Fruit fly (Drosophila melanogaster): ENCODE data around the gene Obp73a.
"Not testable (repeated sequence)": the region's sequence is repeated elsewhere in the genome, so short reads cannot be mapped to it uniquely, and the experiment has no call there.

Obp73a gene

DNA sequence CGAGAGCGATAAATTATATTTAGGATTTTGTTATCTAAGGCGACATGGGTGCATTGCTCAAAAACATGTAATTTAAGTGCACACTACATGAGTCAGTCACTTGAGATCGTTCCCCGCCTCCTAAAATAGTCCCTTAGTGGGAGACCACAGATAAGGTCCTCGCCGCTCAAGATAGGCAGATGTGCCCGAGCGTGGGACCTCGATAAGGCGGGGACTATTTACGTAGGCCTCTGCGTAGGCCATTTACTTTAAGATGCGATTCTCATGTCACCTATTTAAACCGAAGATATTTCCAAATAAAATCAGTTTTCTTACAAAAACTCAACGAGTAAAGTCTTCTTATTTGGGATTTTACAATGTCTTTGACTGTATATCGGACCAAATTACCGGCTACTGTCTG lies 10.4 kb downstream of the Obp73a start, which contains the start of gene Ogdh:
Ogdh (plus strand) TSS at position 301 of the 400 bp plus-strand sequence.
- TF ChIP-seq psq, insv, h (optimal IDR thresholded peaks at IDR 0.05): not testable (repeated sequence)

DNA sequence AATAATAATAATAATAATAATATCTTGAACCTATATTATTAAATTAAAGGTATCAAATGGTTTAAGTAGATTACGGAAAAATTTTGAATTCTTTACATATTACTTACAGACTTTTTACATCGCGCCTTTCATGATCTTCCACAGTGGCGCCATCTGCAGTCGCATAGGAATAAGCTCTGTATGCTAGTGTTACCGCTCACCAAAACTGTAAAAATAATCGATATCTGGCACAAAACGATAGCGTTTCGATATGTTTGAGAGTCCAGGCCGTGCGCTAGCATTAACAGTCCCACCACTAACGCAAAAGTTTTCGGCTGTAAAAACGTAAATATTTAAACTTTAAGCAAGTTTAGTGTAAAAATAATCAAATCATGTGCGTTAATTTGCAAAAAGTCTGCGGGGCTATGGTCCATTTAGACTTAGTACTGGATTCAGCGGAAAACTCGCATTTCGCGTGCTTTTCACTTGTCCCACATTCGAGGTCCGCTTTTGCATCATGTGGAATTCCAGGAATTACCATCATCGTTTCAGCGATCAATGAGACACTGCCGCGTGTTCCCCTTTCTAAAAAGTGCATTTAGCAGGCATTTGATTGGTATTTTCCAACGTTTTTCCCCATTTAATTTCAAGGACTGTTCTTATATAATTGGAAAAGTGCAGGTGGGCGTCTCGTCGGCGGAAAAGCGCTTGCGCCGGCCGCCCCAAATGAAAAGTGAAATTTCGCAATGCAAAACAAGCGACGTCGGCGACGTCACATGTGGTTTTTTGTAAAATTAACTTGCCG lies 11.2 kb downstream of the Obp73a start:
- TF ChIP-seq ttk (optimal IDR thresholded peaks at IDR 0.05) (no peak), h (optimal IDR thresholded peaks at IDR 0.05) (no peak), insv (optimal IDR thresholded peaks at IDR 0.05) (no peak), Myc (optimal IDR thresholded peaks at IDR 0.05) (no peak), Sin3A (optimal IDR thresholded peaks at IDR 0.05) (no peak), psq (optimal IDR thresholded peaks at IDR 0.05) (no peak)

DNA sequence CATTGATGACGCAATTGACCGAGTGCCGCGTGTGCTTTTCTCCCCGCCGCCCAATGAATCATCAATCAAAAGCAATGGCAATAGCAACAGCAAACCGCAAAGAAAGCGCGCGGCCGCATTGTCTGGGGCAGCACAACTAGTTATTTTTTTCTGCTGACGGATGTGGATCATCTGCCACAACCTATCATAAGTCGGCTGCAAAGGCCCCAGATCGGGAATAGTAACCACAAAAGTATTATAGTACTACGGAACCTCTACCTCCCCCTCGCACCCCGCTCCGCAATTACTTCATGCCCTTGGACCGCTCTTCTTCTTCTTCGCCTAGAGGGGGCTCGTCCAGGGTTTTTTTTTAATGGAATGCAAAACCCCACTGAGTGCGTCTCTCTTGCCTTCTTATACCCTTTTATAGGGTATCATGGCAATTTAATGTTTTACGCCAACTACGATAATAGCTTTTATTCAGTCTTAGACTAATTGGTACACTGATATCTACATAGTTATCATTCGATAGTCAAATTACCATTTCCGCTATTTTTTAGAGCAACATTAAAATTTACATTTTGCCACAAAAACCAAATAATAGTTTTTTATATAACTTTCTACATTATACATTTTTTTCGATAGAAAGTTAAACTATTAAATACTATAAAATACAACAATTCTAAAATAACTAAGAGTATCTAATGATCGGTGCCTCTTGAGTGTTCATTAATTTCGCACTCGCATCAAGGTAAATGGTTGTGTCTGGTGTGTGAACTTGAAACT lies 12.0 kb downstream of the Obp73a start:
- TF ChIP-seq h (optimal IDR thresholded peaks at IDR 0.05) (no peak), Myc (optimal IDR thresholded peaks at IDR 0.05) (no peak), ttk (optimal IDR thresholded peaks at IDR 0.05) (no peak), insv (optimal IDR thresholded peaks at IDR 0.05) (no peak), Sin3A (optimal IDR thresholded peaks at IDR 0.05) (no peak), psq (optimal IDR thresholded peaks at IDR 0.05) (no peak)

DNA sequence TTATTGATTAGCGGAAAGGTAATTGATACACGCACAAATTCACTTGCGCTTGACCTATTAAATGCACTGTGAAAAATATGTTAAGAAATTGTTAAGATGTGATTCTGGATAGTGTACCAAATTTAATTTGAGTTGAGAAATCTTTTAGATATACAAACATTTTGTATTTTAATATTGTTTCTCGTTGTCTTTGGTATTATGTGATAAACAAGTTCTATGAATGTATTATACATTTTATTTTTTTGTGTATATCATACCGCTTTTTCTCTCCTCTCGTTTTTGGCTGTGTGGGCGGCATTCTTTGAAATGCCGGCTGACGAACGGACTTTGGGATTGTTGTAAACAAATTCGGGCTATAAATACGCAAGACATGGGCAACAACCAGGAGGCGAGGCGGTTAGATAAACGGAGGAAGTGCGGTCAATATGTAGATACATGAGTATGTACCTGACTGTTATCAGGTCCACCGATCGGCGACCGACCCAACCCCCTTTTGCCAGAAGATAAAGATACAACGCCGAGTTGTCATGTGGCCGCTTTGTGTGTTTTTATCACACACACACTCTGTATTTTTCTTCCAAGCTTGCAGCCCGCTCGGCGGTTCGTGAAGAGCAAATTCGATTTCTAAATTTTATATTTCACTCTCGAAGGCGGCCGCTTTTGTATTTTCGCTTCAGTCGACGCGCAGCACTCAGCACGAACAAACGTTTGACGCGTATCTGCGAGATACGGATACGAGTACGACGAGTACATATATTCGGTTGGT lies 12.8 kb downstream of the Obp73a start:
- TF ChIP-seq h (optimal IDR thresholded peaks at IDR 0.05) = no peak
- no peak for TF ChIP-seq Sin3A (optimal IDR thresholded peaks at IDR 0.05)
- TF ChIP-seq insv (optimal IDR thresholded peaks at IDR 0.05) = no peak
- TF ChIP-seq ttk (optimal IDR thresholded peaks at IDR 0.05) = no peak
- TF ChIP-seq Myc (optimal IDR thresholded peaks at IDR 0.05) = no peak
- no peak for TF ChIP-seq psq (optimal IDR thresholded peaks at IDR 0.05)

DNA sequence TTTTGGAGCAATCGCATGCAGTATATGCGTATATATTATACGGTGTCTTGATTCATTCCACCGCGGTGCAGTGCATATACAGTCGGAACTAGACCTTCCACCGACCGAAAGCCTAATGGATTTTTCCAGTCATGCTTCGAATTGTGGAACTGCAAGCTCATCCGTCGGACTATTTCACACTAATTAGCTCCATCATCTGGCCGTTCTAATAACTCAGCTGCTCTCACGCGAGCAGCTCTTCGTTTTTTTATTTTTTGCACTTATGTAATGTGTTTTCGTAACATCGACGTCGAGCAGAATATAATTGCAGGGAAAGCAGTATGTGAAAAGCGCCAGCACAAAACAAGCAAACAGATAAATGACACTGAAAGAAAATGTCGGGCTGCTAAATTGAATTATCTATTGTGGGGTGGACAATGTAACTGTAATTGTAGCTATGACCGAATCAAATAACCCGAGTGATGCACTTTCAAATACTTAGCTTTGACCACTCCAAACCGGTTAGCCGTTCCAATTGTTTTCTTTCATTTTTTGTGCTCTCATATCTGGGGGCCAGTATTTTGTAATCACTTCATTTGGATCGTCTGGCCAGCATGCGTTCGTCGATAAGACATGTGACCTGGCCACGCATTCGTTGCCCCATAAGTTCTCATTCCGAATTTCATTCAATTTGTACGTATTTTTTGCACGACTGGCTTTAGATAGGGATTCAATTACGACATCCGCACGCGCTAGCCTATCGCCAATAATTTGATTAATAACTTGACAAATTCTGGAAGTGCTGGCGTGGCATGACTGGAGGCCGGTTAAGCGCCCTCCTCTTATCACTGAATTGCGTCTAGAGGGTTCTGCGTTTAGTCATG lies 13.6 kb downstream of the Obp73a start, which contains the start of gene Cpr73D:
Cpr73D (minus strand) TSS at position 156 of the 863 bp plus-strand sequence.
- no peak for TF ChIP-seq Myc (optimal IDR thresholded peaks at IDR 0.05)
- TF ChIP-seq insv (optimal IDR thresholded peaks at IDR 0.05) = no peak
- TF ChIP-seq Sin3A (optimal IDR thresholded peaks at IDR 0.05) = no peak
- TF ChIP-seq h (optimal IDR thresholded peaks at IDR 0.05) = no peak
- no peak for TF ChIP-seq psq (optimal IDR thresholded peaks at IDR 0.05)
- no peak for TF ChIP-seq ttk (optimal IDR thresholded peaks at IDR 0.05)

DNA sequence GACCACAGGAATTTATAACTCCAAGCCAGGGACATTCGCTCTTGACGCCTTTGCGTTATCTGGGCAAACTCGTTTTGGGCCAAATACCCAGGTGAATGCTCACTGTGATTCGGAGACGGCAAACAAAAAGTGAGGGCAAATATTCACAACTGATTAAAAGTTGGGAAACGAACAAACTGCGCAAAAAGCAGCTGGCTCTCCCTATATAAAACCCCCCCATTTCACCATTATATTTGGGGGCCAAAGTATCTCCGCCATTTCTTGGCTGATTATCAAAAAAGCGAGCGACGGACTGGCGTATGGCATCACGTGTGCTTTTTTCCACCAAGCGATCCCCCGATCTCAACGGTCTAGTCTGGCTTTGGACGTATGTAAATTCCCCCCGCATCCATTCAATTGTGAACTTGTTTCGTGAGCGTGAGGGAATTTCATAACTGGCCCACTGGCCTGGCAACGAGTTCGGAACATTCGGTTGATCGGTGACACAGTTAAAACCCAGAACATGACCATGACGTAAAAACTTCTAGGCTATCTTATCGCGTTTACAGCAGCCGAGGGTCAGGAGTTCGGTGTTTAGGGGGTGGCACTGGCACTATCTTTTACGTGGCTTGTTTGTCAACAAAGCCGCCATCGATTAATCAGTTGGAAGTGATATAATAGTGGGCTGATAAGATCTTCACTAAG lies 14.4 kb downstream of the Obp73a start:
- TF ChIP-seq ttk (optimal IDR thresholded peaks at IDR 0.05) = no peak
- no peak for TF ChIP-seq psq (optimal IDR thresholded peaks at IDR 0.05)
- TF ChIP-seq Sin3A (optimal IDR thresholded peaks at IDR 0.05) = no peak
- TF ChIP-seq h (optimal IDR thresholded peaks at IDR 0.05) = no peak
- no peak for TF ChIP-seq Myc (optimal IDR thresholded peaks at IDR 0.05)
- TF ChIP-seq insv (optimal IDR thresholded peaks at IDR 0.05) = no peak

DNA sequence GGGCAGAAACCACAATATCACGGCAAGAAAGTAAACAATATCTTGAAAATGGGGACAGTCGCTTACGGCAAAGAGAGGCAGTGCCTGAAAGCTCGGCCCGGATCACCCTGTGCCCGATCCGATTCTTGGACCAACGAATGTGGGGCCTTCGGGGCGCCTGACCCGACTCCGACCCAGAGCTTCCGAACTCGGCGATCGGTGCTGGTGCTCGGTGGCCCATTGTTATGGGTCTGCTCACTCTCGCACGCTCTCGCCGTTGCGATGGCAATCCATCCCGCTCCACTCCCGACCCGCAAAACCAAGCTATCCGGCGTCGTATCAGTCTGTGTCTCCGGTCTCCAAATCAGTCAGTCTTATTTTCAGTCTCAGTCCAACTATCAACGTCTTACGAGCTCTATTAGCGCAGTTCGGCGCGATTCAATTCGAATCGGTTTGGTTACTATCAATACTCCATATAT lies 25.5 kb downstream of the Obp73a start, which contains the start of gene Exn:
Exn (plus strand) TSS at position 362 of the 458 bp plus-strand sequence.
- TF ChIP-seq insv (optimal IDR thresholded peaks at IDR 0.05) = no peak
- no peak for TF ChIP-seq psq (optimal IDR thresholded peaks at IDR 0.05)
- TF ChIP-seq Sin3A (optimal IDR thresholded peaks at IDR 0.05) = no peak
- TF ChIP-seq ttk (optimal IDR thresholded peaks at IDR 0.05) = no peak
- no peak for TF ChIP-seq Myc (optimal IDR thresholded peaks at IDR 0.05)

DNA sequence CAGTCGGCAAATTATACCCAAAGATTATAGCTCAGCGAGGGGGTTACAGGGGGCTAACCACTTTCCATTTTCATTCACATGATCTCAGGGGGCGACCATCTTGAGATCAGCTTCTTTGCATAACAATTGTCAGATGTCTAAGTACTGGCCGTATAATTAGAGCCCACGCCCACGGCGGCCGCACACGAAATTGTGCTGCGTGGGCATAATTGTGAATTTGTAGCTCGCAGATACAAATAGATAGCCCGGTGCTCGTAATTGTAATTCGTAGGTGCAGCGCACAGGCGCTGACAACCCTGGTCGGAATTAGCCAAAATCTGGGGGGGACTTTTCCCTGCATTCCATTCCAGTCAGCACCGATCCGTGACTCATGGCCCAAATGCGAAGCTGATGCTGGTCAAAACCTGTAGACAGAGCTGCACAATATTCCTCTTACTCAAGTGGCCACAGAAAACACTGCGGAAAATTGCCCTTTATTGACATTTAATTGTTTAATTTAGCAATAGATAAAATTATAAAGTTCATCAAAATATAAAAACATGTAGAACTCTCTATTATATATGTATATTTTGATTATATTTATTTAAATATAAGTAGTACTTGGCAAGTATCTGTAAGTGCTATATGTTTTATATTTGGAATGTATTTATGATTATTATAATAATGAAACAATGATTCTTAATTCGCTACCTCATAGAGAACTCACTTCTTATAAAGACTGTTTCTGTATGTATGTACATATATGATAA lies 27.6 kb downstream of the Obp73a start:
- no peak for TF ChIP-seq ttk (optimal IDR thresholded peaks at IDR 0.05)
- TF ChIP-seq Myc (optimal IDR thresholded peaks at IDR 0.05) = no peak
- TF ChIP-seq insv (optimal IDR thresholded peaks at IDR 0.05) = no peak
- no peak for TF ChIP-seq psq (optimal IDR thresholded peaks at IDR 0.05)
- TF ChIP-seq Sin3A (optimal IDR thresholded peaks at IDR 0.05) = no peak
- no peak for TF ChIP-seq h (optimal IDR thresholded peaks at IDR 0.05)

DNA sequence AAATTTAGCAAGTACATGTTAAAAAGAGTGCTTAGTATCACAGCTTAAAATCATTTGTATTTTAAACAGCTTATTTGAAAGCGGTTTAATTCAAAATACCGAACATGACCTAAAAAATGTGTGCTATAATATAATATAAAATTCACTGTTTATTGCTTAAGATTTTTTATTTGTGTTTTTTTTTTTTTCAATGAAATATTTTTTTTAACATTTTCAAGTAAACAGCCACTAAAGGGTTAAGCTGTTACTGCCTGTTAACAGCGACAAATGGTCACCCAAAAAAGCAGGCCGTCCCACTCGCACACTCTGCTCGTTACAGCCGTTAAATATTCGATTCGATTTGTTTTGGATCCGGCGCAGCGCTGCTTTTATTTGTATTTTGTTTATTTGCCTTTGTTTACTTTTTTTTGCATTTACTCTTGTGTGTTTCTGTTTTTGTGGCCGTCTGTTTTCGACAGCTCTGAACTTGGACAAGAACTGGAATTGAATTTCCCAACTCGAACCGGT lies 30.5 kb downstream of the Obp73a start:
- no peak for TF ChIP-seq ttk (optimal IDR thresholded peaks at IDR 0.05)
- no peak for TF ChIP-seq insv (optimal IDR thresholded peaks at IDR 0.05)
- TF ChIP-seq Sin3A (optimal IDR thresholded peaks at IDR 0.05) = no peak
- TF ChIP-seq psq (optimal IDR thresholded peaks at IDR 0.05) = no peak
- no peak for TF ChIP-seq Myc (optimal IDR thresholded peaks at IDR 0.05)
- TF ChIP-seq h (optimal IDR thresholded peaks at IDR 0.05) = no peak

All from Kc167 (cell line).